Fruit fly (Drosophila melanogaster) whole organism, pupa: ENCODE data around the gene EloA.

Source experiments
- CG10348 ChIP-seq: fragments of 200-800 bp; sonication (Bioruptor generic); IDR thresholded peaks from 2 replicates; pipeline ENCODE4 v1.3.6; 2022; ENCODE audit warnings: missing biosample characterization, missing genetic modification characterization
- CG12605 ChIP-seq: fragments of 200-800 bp; sonication (Bioruptor generic); IDR thresholded peaks from 2 replicates; pipeline ENCODE4 v1.3.6; 2022; ENCODE audit warnings: missing biosample characterization, missing genetic modification characterization
- D1 ChIP-seq: fragments of 200-800 bp; sonication (Bioruptor generic); optimal IDR thresholded peaks from 2 replicates; lab custom pipeline; 2018; ENCODE audit warnings: missing biosample characterization, mild to moderate bottlenecking, missing genetic modification characterization, moderate library complexity
- EcR ChIP-seq: fragments of 200-800 bp; sonication (Bioruptor generic); optimal IDR thresholded peaks from 3 replicates; lab custom pipeline; 2019; ENCODE audit warnings: missing biosample characterization, missing genetic modification characterization, mild to moderate bottlenecking, moderate library complexity, missing genetic modification reagents
- Pif1B ChIP-seq: fragments of 200-800 bp; sonication (Bioruptor generic); optimal IDR thresholded peaks from 3 replicates; lab custom pipeline; 2016; ENCODE audit warnings: missing biosample characterization, missing genetic modification characterization
- fd96Ca ChIP-seq: fragments of 200-800 bp; sonication (Bioruptor generic); IDR thresholded peaks from 3 replicates; pipeline ENCODE4 v1.3.6; 2022; ENCODE audit warnings: missing biosample characterization, missing genetic modification characterization

DNA sequence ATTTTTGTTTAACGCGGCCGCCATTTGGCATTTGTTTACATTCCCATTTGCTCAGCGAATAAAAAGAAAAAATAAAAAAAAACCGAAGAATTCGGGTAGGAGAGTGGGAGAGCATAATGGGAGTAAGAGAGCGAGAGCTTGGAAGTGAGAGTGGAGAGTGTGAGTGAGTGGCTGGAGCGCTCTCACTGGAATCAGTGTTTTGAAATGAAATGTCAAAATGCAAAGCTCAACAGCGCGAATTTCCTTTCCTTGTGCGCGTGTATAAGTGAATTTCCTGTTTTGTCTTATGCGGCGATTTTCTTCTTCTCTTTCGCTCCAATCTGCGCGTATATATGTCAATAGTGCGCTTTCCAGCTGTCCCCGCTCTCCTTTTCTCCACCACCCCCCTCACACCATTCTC lies 12.3 kb upstream of the EloA start:
- no peak for TF ChIP-seq D1
- TF ChIP-seq CG12605 = no peak
- no peak for TF ChIP-seq CG10348
- TF ChIP-seq Pif1B = no peak
- TF ChIP-seq fd96Ca = no peak
- TF ChIP-seq EcR (GFP tag; lab: Kevin White, UChicago) = no peak
